Fruit fly (Drosophila melanogaster) whole organism, embryonic: Measurements from ENCODE around the gene Ir25a.

Source experiments
- Atf-2 ChIP-seq: fragments of 200-800 bp; sonication (Bioruptor generic); optimal IDR thresholded peaks from 2 replicates; lab custom pipeline; 2016; ENCODE audit warnings: missing biosample characterization, missing genetic modification characterization
- Atf3 ChIP-seq: fragments of 200-800 bp; sonication (Bioruptor generic); optimal IDR thresholded peaks from 3 replicates; lab custom pipeline; 2016; ENCODE audit warnings: missing biosample characterization, missing genetic modification characterization
- Blimp-1 ChIP-seq: fragments of 200-800 bp; sonication (Bioruptor generic); optimal IDR thresholded peaks from 3 replicates; lab custom pipeline; 2018; ENCODE audit warnings: missing biosample characterization, missing genetic modification characterization, mild to moderate bottlenecking, moderate library complexity, missing genetic modification reagents
- CG10209 ChIP-seq: fragments of 200-800 bp; sonication (Bioruptor generic); optimal IDR thresholded peaks from 3 replicates; lab custom pipeline; 2017; ENCODE audit warnings: missing biosample characterization, mild to moderate bottlenecking, missing genetic modification characterization, missing genetic modification reagents
- CG10274 ChIP-seq: fragments of 200-800 bp; sonication (Bioruptor generic); optimal IDR thresholded peaks from 3 replicates; lab custom pipeline; 2017; ENCODE audit warnings: missing biosample characterization, mild to moderate bottlenecking, missing genetic modification characterization
- CG10462 ChIP-seq: fragments of 200-800 bp; sonication (Bioruptor generic); optimal IDR thresholded peaks from 2 replicates; lab custom pipeline; 2016; ENCODE audit warnings: missing biosample characterization, missing genetic modification characterization
- CG10979 ChIP-seq: fragments of 200-800 bp; sonication (Bioruptor generic); optimal IDR thresholded peaks from 2 replicates; lab custom pipeline; 2018; ENCODE audit warnings: missing biosample characterization, mild to moderate bottlenecking, missing genetic modification characterization, moderate library complexity
- CG11398 ChIP-seq: fragments of 200-800 bp; sonication (Bioruptor generic); optimal IDR thresholded peaks from 2 replicates; lab custom pipeline; 2016; ENCODE audit warnings: missing biosample characterization, missing genetic modification characterization
- CG1233 ChIP-seq: fragments of 200-800 bp; sonication (Bioruptor generic); optimal IDR thresholded peaks from 4 replicates; lab custom pipeline; 2018; ENCODE audit warnings: missing biosample characterization, mild to moderate bottlenecking, missing genetic modification characterization
- CG14667 ChIP-seq: fragments of 200-800 bp; sonication (Bioruptor generic); IDR thresholded peaks from 2 replicates; pipeline ENCODE4 v1.3.6; 2022; ENCODE audit warnings: missing biosample characterization, missing genetic modification characterization
- CG16863 ChIP-seq: fragments of 200-800 bp; sonication (Bioruptor generic); optimal IDR thresholded peaks from 3 replicates; lab custom pipeline; 2016; ENCODE audit warnings: missing biosample characterization, missing genetic modification characterization
- CG17186 ChIP-seq: fragments of 200-800 bp; sonication (Bioruptor generic); optimal IDR thresholded peaks from 3 replicates; lab custom pipeline; 2017; ENCODE audit warnings: missing biosample characterization, missing genetic modification reagents, missing genetic modification characterization
- CG18011 ChIP-seq: fragments of 200-800 bp; sonication (Bioruptor generic); optimal IDR thresholded peaks from 2 replicates; lab custom pipeline; 2017; ENCODE audit warnings: missing biosample characterization, missing genetic modification characterization, mild to moderate bottlenecking, moderate library complexity, missing genotype
- CG1832 ChIP-seq: fragments of 200-800 bp; sonication (Bioruptor generic); optimal IDR thresholded peaks from 2 replicates; lab custom pipeline; 2017; ENCODE audit warnings: missing biosample characterization, mild to moderate bottlenecking, missing genetic modification characterization, inconsistent platforms
- CG3407 ChIP-seq: fragments of 200-800 bp; sonication (Bioruptor generic); optimal IDR thresholded peaks from 2 replicates; lab custom pipeline; 2018; ENCODE audit warnings: missing biosample characterization, mild to moderate bottlenecking, missing genetic modification characterization
- CG4328 ChIP-seq: fragments of 200-800 bp; sonication (Bioruptor generic); optimal IDR thresholded peaks from 3 replicates; lab custom pipeline; 2017; ENCODE audit warnings: missing biosample characterization, missing genetic modification reagents, missing genetic modification characterization
- CG4854 ChIP-seq: fragments of 200-800 bp; sonication (Bioruptor generic); optimal IDR thresholded peaks from 2 replicates; lab custom pipeline; 2016; ENCODE audit warnings: missing biosample characterization, missing genetic modification characterization, inconsistent platforms
- CG6813 ChIP-seq: fragments of 200-800 bp; sonication (Bioruptor generic); optimal IDR thresholded peaks from 2 replicates; lab custom pipeline; 2017; ENCODE audit warnings: missing biosample characterization, missing genetic modification characterization, mild to moderate bottlenecking, moderate library complexity, missing genetic modification reagents
- CG7271 ChIP-seq: fragments of 200-800 bp; sonication (Bioruptor generic); optimal IDR thresholded peaks from 2 replicates; lab custom pipeline; 2018; ENCODE audit warnings: missing biosample characterization, mild to moderate bottlenecking, missing genetic modification characterization, moderate library complexity
- CG7556 ChIP-seq: fragments of 200-800 bp; sonication (Bioruptor generic); optimal IDR thresholded peaks from 2 replicates; lab custom pipeline; 2017; ENCODE audit warnings: missing biosample characterization, mild to moderate bottlenecking, missing genetic modification characterization
- CG7745 ChIP-seq: fragments of 200-800 bp; sonication (Bioruptor generic); optimal IDR thresholded peaks from 2 replicates; lab custom pipeline; 2018; ENCODE audit warnings: missing biosample characterization, mild to moderate bottlenecking, missing genetic modification characterization, moderate library complexity
- Camta ChIP-seq: fragments of 200-800 bp; sonication (Bioruptor generic); optimal IDR thresholded peaks from 2 replicates; lab custom pipeline; 2016; ENCODE audit warnings: missing biosample characterization, missing genetic modification characterization
- Dad ChIP-seq: fragments of 200-800 bp; sonication (Bioruptor generic); optimal IDR thresholded peaks from 3 replicates; lab custom pipeline; 2016; ENCODE audit warnings: missing biosample characterization, missing genetic modification characterization
- Dbx ChIP-seq: fragments of 200-800 bp; sonication (Bioruptor generic); IDR thresholded peaks from 3 replicates; pipeline ENCODE4 v1.3.6; 2022; ENCODE audit warnings: missing biosample characterization, missing genetic modification characterization
- Dek ChIP-seq: fragments of 200-800 bp; sonication (Bioruptor generic); optimal IDR thresholded peaks from 3 replicates; lab custom pipeline; 2019; ENCODE audit warnings: missing biosample characterization, mild to moderate bottlenecking, missing genetic modification characterization, moderate library complexity
- Dp ChIP-seq: fragments of 200-800 bp; sonication (Bioruptor generic); optimal IDR thresholded peaks from 2 replicates; lab custom pipeline; 2018; ENCODE audit warnings: missing biosample characterization, mild to moderate bottlenecking, missing genetic modification characterization, moderate library complexity
- ERR ChIP-seq: fragments of 200-800 bp; sonication (Bioruptor generic); optimal IDR thresholded peaks from 2 replicates; lab custom pipeline; 2016; ENCODE audit warnings: missing biosample characterization, missing genetic modification characterization
- Ets65A ChIP-seq: fragments of 200-800 bp; sonication (Bioruptor generic); peaks from one replicate; lab custom pipeline; 2016; ENCODE audit warnings: missing biosample characterization, missing genetic modification characterization
- Hmx ChIP-seq: fragments of 200-800 bp; sonication (Bioruptor generic); optimal IDR thresholded peaks from 2 replicates; lab custom pipeline; 2016; ENCODE audit warnings: missing biosample characterization, missing genetic modification characterization
- Jarid2 ChIP-seq: fragments of 200-800 bp; sonication (Bioruptor generic); optimal IDR thresholded peaks from 3 replicates; lab custom pipeline; 2017; ENCODE audit warnings: mild to moderate bottlenecking, missing biosample characterization, missing genetic modification reagents, missing genetic modification characterization
- Oli ChIP-seq: fragments of 200-800 bp; sonication (Bioruptor generic); optimal IDR thresholded peaks from 2 replicates; lab custom pipeline; 2018; ENCODE audit warnings: missing biosample characterization, mild to moderate bottlenecking, missing genetic modification characterization, moderate library complexity
- Opbp ChIP-seq: fragments of 200-800 bp; sonication (Bioruptor generic); IDR thresholded peaks from 3 replicates; pipeline ENCODE4 v1.3.6; 2022; ENCODE audit warnings: missing biosample characterization, missing genetic modification characterization; ENCODE audit not compliant: partially characterized antibody
- Rfx ChIP-seq: fragments of 200-800 bp; sonication (Bioruptor generic); IDR thresholded peaks from 2 replicates; pipeline ENCODE4 v1.3.6; 2022; ENCODE audit warnings: missing biosample characterization, missing genetic modification characterization
- Sox102F ChIP-seq: fragments of 200-800 bp; sonication (Bioruptor generic); optimal IDR thresholded peaks from 2 replicates; lab custom pipeline; 2018; ENCODE audit warnings: missing biosample characterization, mild to moderate bottlenecking, missing genetic modification characterization, moderate library complexity
- Vsx1 ChIP-seq: fragments of 200-800 bp; sonication (Bioruptor generic); optimal IDR thresholded peaks from 2 replicates; lab custom pipeline; 2017; ENCODE audit warnings: missing biosample characterization, mild to moderate bottlenecking, missing genetic modification characterization, missing genetic modification reagents
- YL-1 ChIP-seq: fragments of 200-800 bp; sonication (Bioruptor generic); optimal IDR thresholded peaks from 3 replicates; lab custom pipeline; 2017; ENCODE audit warnings: missing biosample characterization, mild to moderate bottlenecking, missing genetic modification characterization
- bigmax ChIP-seq: fragments of 200-800 bp; sonication (Bioruptor generic); optimal IDR thresholded peaks from 2 replicates; lab custom pipeline; 2018; ENCODE audit warnings: missing biosample characterization, mild to moderate bottlenecking, missing genetic modification characterization
- br ChIP-seq: fragments of >200 bp; optimal IDR thresholded peaks from 2 replicates; lab custom pipeline; 2017
- chif ChIP-seq, 2 experiments: fragments of 200-800 bp; sonication (Bioruptor generic); optimal IDR thresholded peaks; 3 replicates each; lab custom pipeline; 2016; ENCODE audit warnings: missing biosample characterization in 2 of 2, missing genetic modification characterization in 2 of 2
- crp ChIP-seq, 2 experiments: fragments of 200-800 bp; sonication (Bioruptor generic); optimal IDR thresholded peaks; 2 replicates in 1 of 2; 3 replicates in 1 of 2; lab custom pipeline; 2017; ENCODE audit warnings: missing biosample characterization in 2 of 2, missing genetic modification characterization in 2 of 2, mild to moderate bottlenecking in 1 of 2, moderate library complexity in 1 of 2
- dpn ChIP-seq, 2 experiments: fragments of 200-800 bp; sonication (Bioruptor generic); optimal IDR thresholded peaks; 3 replicates each; lab custom pipeline; 2016; ENCODE audit warnings: missing biosample characterization in 2 of 2, missing genetic modification characterization in 2 of 2
- hth ChIP-seq: fragments of >200 bp; optimal IDR thresholded peaks from 2 replicates; lab custom pipeline; 2017; ENCODE audit warnings: inconsistent platforms
- jumu ChIP-seq: fragments of 200-800 bp; sonication (Bioruptor generic); optimal IDR thresholded peaks from 3 replicates; lab custom pipeline; 2016; ENCODE audit warnings: missing biosample characterization, missing genetic modification characterization
- lbe ChIP-seq: fragments of 200-800 bp; sonication (Bioruptor generic); optimal IDR thresholded peaks from 2 replicates; lab custom pipeline; 2016; ENCODE audit warnings: missing biosample characterization, mild to moderate bottlenecking, missing genetic modification characterization
- lmd ChIP-seq: fragments of 200-800 bp; sonication (Bioruptor generic); IDR thresholded peaks from 2 replicates; pipeline ENCODE4 v1.3.6; 2022; ENCODE audit warnings: missing biosample characterization, missing genetic modification characterization
- luna ChIP-seq: fragments of 200-800 bp; sonication (Bioruptor generic); optimal IDR thresholded peaks from 2 replicates; lab custom pipeline; 2016; ENCODE audit warnings: missing biosample characterization, missing genetic modification characterization
- phol ChIP-seq: fragments of 200-800 bp; sonication (Bioruptor generic); optimal IDR thresholded peaks from 3 replicates; lab custom pipeline; 2018; ENCODE audit warnings: missing biosample characterization, mild to moderate bottlenecking, missing genetic modification characterization, moderate library complexity
- schlank ChIP-seq: fragments of 200-800 bp; sonication (Bioruptor generic); optimal IDR thresholded peaks from 2 replicates; lab custom pipeline; 2018; ENCODE audit warnings: missing biosample characterization, mild to moderate bottlenecking, missing genetic modification characterization
- sd ChIP-seq: fragments of 200-800 bp; sonication (Bioruptor generic); optimal IDR thresholded peaks from 3 replicates; lab custom pipeline; 2018; ENCODE audit warnings: missing biosample characterization, mild to moderate bottlenecking, missing genetic modification characterization, moderate library complexity
- tna ChIP-seq: fragments of 200-800 bp; sonication (Bioruptor generic); IDR thresholded peaks from 2 replicates; pipeline ENCODE4 v1.3.6; 2022; ENCODE audit warnings: missing biosample characterization, missing genetic modification characterization; ENCODE audit not compliant: partially characterized antibody
- toy ChIP-seq: fragments of 200-800 bp; sonication (Bioruptor generic); IDR thresholded peaks from 2 replicates; pipeline ENCODE4 v1.3.6; 2022; ENCODE audit warnings: missing biosample characterization, missing genetic modification characterization

Ir25a gene

dm6 chr2L:4850356-4850755 is 15.3 kb upstream of the Ir25a start, which contains the start of the genes mRpS2 and Mon1 (continued):
- TF ChIP-seq sd (tag; lab: Kevin White, UChicago) = no peak
- TF ChIP-seq CG4854 (GFP tag; lab: Kevin White, UChicago) = peak; percentile 84
- peak; percentile 24 for TF ChIP-seq Hmx (GFP tag; lab: Kevin White, UChicago)
- TF ChIP-seq hth (lab: Kevin White, UChicago) = no peak
- TF ChIP-seq Dp (GFP tag; lab: Kevin White, UChicago) = peak; percentile 10
- TF ChIP-seq Ets65A (GFP tag; lab: Kevin White, UChicago) = peak; percentile 98
- TF ChIP-seq CG18011 = peak; percentile 87
- TF ChIP-seq CG4328 (GFP tag; lab: Kevin White, UChicago) = peak; percentile 80
- peak; percentile 88 for TF ChIP-seq CG10462 (GFP tag; lab: Kevin White, UChicago)
- TF ChIP-seq CG11398 (GFP tag; lab: Kevin White, UChicago) = peak; percentile 39
- peak; percentile 76 for TF ChIP-seq Atf-2 (GFP tag; lab: Kevin White, UChicago)
- TF ChIP-seq ERR (GFP tag; lab: Kevin White, UChicago) = peak; percentile 78
- peak; percentile 51 for TF ChIP-seq CG16863 (GFP tag; lab: Kevin White, UChicago)
- peak; percentile 91 for TF ChIP-seq CG7556 (GFP tag; lab: Kevin White, UChicago)
- TF ChIP-seq lmd (GFP tag; lab: Robert Waterston, UW) = peak; percentile 94
- peak; percentile 89 for TF ChIP-seq CG3407
- peak; percentile 94 for TF ChIP-seq toy (GFP tag; lab: Robert Waterston, UW)
- TF ChIP-seq lbe (GFP tag; lab: Kevin White, UChicago) = peak; percentile 86
- TF ChIP-seq Sox102F (GFP tag; lab: Kevin White, UChicago) = peak; percentile 96
- TF ChIP-seq Vsx1 (GFP tag; lab: Kevin White, UChicago) = no peak
- TF ChIP-seq CG10979 = peak; percentile 91
- peak; percentile 35 for TF ChIP-seq Atf3
- peak; percentile 85 to 96 for TF ChIP-seq dpn (GFP tag; optimal IDR thresholded peaks at IDR 0.05; lab: Kevin White, UChicago)
- peak; percentile 90 for TF ChIP-seq YL-1 (GFP tag; lab: Kevin White, UChicago)
- peak; percentile 97 for TF ChIP-seq Rfx (GFP tag; lab: Robert Waterston, UW)
- peak; percentile 95 for TF ChIP-seq phol (tag; lab: Kevin White, UChicago)
- TF ChIP-seq Dad (GFP tag; lab: Kevin White, UChicago) = peak; percentile 73
- TF ChIP-seq luna = peak; percentile 34
- TF ChIP-seq CG17186 (GFP tag; lab: Kevin White, UChicago) = peak; percentile 71
- TF ChIP-seq bigmax (GFP tag; lab: Kevin White, UChicago) = peak; percentile 69
- TF ChIP-seq CG7745 (tag; lab: Kevin White, UChicago) = no peak
- peak; percentile 95 for TF ChIP-seq Blimp-1
- no peak for TF ChIP-seq CG1832 (GFP tag; lab: Kevin White, UChicago)
- peak; percentile 87 for TF ChIP-seq CG6813 (GFP tag; lab: Kevin White, UChicago)
- TF ChIP-seq Jarid2 (GFP tag; lab: Kevin White, UChicago) = no peak
- TF ChIP-seq CG14667 = peak; percentile 96
- TF ChIP-seq schlank = peak; percentile 65
- TF ChIP-seq chif (GFP tag; optimal IDR thresholded peaks at IDR 0.05; lab: Kevin White, UChicago) = peak; percentile 72 to 78
- TF ChIP-seq CG10274 = peak; percentile 60

- TF ChIP-seq Camta (GFP tag; lab: Kevin White, UChicago) = peak; percentile 27
- TF ChIP-seq Opbp = peak; percentile 90
- TF ChIP-seq Oli = no peak
- peak; percentile 77 for TF ChIP-seq tna (GFP tag; lab: Robert Waterston, UW)
- no peak for TF ChIP-seq jumu (GFP tag; lab: Kevin White, UChicago)
- TF ChIP-seq br (lab: Kevin White, UChicago) = no peak
- TF ChIP-seq CG10209 (GFP tag; lab: Kevin White, UChicago) = no peak
- no peak for TF ChIP-seq Dek (tag; lab: Kevin White, UChicago)
- no peak for TF ChIP-seq CG7271 (tag; lab: Kevin White, UChicago)
- no peak for TF ChIP-seq crp (GFP tag; optimal IDR thresholded peaks at IDR 0.05; lab: Kevin White, UChicago)
- no peak for TF ChIP-seq Dbx
- TF ChIP-seq CG1233 (GFP tag; lab: Kevin White, UChicago) = no peak
Observed at dm6 chr2L:4847191-4847853, 12.2 kb upstream of the Ir25a start, which contains the start of the genes mxt and CG11927. Gene mxt (minus strand): TSS chr2L:4847295. Gene CG11927 (plus strand): TSS chr2L:4847766.
